Fruit fly (Drosophila melanogaster) whole organism: Measurements from ENCODE around the gene CG31915.

ENCODE experiments used
- psq ChIP-seq: fragments of >200 bp; optimal IDR thresholded peaks from 2 replicates; lab custom pipeline; 2017
- usp ChIP-seq: fragments of >200 bp; optimal IDR thresholded peaks from 2 replicates; lab custom pipeline; 2017; ENCODE audit warnings: missing biosample characterization, missing genetic modification characterization, mixed read lengths

- TF ChIP-seq usp (GFP tag; lab: Kevin White, UChicago) = no peak
- no peak for TF ChIP-seq psq (lab: Kevin White, UChicago)
Measured at dm6 chr2L:5553750-5554149, 25.8 kb downstream of the CG31915 start, which contains the start of the genes CG14013 and CG14017.
